Worm (Caenorhabditis elegans): ENCODE measurements around the gene dnj-7.

dnj-7 gene

DNA sequence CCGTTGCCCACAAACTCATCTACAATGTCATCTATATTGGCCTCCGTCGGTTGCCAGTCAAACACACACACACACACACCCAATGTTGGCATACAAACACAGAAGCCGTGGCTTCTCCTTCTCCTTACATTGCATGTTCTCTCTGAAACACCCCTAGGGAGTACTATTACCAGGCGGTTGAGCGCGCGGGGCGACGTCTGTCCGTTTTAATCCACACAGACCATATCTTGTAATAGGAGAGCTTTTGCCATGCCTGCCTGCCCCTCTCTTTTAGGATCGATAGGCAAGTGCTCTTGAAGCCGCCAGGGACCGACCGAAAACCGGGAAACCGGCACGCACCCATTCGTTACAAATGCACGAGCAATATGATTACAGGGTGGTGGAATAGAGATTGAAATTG lies 30.1 kb downstream of the dnj-7 start:
- TF ChIP-seq F33H1.4 (GFP tag; IDR thresholded peaks at IDR 0.05) (0 out of 2 replicates have a peak, but pooled peaks have one; percentile 9), attf-3 (GFP tag; conservative IDR thresholded peaks at IDR 0.05) (0 out of 2 replicates have a peak, but pooled peaks have one; percentile 11), Y95B8A.8 (GFP tag; IDR thresholded peaks at IDR 0.05) (no peak), zfh-2 (GFP tag; conservative IDR thresholded peaks at IDR 0.05) (0 out of 2 replicates have a peak, but pooled peaks have one; percentile 33)

- no peak for TF ChIP-seq tbp1 (GFP tag; optimal IDR thresholded peaks at IDR 0.05)
- no peak for TF ChIP-seq F55B11.4 (tag; optimal IDR thresholded peaks at IDR 0.05; ENCODE audit: borderline replicate concordance, insufficient read depth)
- 0 out of 2 replicates have a peak, but pooled peaks have one; percentile 22 for TF ChIP-seq F37B4.10 (GFP tag; IDR thresholded peaks at IDR 0.05)
These were observed 30.7 kb downstream of the dnj-7 start for ce11 chrX:7225028-7225427.

DNA sequence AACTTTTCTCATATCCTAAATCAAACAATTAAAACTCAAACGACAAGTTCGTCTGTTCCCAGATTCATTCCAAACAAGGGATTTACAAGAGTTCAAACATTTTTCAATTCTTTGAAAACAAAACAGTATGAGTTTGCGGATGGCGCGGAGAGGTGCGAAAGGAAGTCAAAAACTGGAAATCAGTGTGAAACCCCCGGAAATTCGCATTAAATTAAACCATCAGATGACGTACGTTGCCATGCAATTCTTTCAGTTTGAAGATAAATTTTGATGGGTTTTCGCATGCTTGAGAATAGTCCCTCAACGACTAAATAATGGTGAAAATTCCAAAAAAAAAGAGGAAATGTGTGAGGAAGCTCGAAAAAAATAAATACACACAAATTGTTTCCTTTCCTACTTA lies 35.0 kb downstream of the dnj-7 start:
- no peak for TF ChIP-seq xnd-1 (tag; optimal IDR thresholded peaks at IDR 0.05)
- no peak for TF ChIP-seq madf-10 (tag; optimal IDR thresholded peaks at IDR 0.05)
- TF ChIP-seq ZK185.1 (tag; optimal IDR thresholded peaks at IDR 0.05; ENCODE audit: poor library complexity, severe bottlenecking) = no peak
- TF ChIP-seq aptf-2 (GFP tag; conservative IDR thresholded peaks at IDR 0.05) = no peak
- no peak for TF ChIP-seq unc-62 (GFP tag; optimal IDR thresholded peaks at IDR 0.05)
- TF ChIP-seq rcor-1 (GFP tag; IDR thresholded peaks at IDR 0.05) = no peak
- TF ChIP-seq hlh-26 (GFP tag; conservative IDR thresholded peaks at IDR 0.05) = no peak

ce11 chrX:7230321-7230720 lies 36.0 kb downstream of the dnj-7 start:
- TF ChIP-seq die-1 (tag; optimal IDR thresholded peaks at IDR 0.05) (no peak), lin-40 (tag; optimal IDR thresholded peaks at IDR 0.05) (peak; percentile 30), mcd-1 (GFP tag; IDR thresholded peaks at IDR 0.05) (no peak), nhr-90 (tag; optimal IDR thresholded peaks at IDR 0.05) (peak; percentile 9), ztf-6 (GFP tag; IDR thresholded peaks at IDR 0.05) (no peak), repo-1 (tag; optimal IDR thresholded peaks at IDR 0.05) (peak; percentile 22), hlh-12 (tag; optimal IDR thresholded peaks at IDR 0.05) (no peak), lin-35 (GFP tag; optimal IDR thresholded peaks at IDR 0.05) (peak in 1 of 3 experiments; percentile 29), gei-17 (GFP tag; optimal IDR thresholded peaks at IDR 0.05) (no peak), Y53G8AR.9 (GFP tag; conservative IDR thresholded peaks at IDR 0.05) (0 out of 2 replicates have a peak, but pooled peaks have one; percentile 15), Y67H2A.10 (GFP tag; conservative IDR thresholded peaks at IDR 0.05) (no peak), cebp-1 (GFP tag; IDR thresholded peaks at IDR 0.05) (no peak), cebp-1 (tag; optimal IDR thresholded peaks at IDR 0.05) (peak; percentile 69), B0261.1 (tag; optimal IDR thresholded peaks at IDR 0.05) (no peak), tlf-1 (GFP tag; optimal IDR thresholded peaks at IDR 0.05) (peak; percentile 7), K12H6.12 (tag; optimal IDR thresholded peaks at IDR 0.05) (peak; percentile 5), madf-10 (tag; optimal IDR thresholded peaks at IDR 0.05) (no peak), ztf-25 (GFP tag; IDR thresholded peaks at IDR 0.05) (no peak)

ce11 chrX:7230877-7231276 lies 36.5 kb downstream of the dnj-7 start:
- TF ChIP-seq pbrm-1 (GFP tag; IDR thresholded peaks at IDR 0.05) = no peak
- TF ChIP-seq ztf-28 (GFP tag; IDR thresholded peaks at IDR 0.05) = no peak
- no peak for TF ChIP-seq dpff-1 (tag; optimal IDR thresholded peaks at IDR 0.05)
- TF ChIP-seq zfh-2 (GFP tag; conservative IDR thresholded peaks at IDR 0.05) = peak; percentile 67
- 0 out of 2 replicates have a peak, but pooled peaks have one; percentile 37 for TF ChIP-seq nfyb-1 (GFP tag; IDR thresholded peaks at IDR 0.05)
- no peak for TF ChIP-seq bed-1 (GFP tag; IDR thresholded peaks at IDR 0.05)
